Fruit fly (Drosophila melanogaster): ENCODE measurements around the gene CG44290.

CG44290 gene

DNA sequence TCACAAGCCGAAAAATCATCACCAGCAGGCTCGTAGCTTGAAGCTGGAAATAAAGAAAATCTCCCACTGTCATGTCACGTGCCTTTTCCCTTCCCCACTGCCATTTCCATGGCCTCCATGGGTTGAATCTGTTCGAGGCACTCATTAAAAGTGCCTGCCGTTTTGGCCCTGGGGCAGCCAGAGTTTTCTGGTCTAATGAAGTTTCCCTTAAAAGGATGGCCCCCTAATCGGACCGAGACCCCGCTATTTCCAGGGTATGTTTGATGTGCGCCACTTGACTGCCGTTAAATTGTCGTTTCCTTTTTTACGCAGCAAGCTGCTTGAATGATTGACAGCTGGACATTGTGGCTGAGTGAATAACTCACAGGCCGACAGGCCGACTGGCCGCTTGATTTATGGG lies 732 bp downstream of the CG44290 start, which contains the start of gene CG43447:
Gene CG43447 (plus strand): TSS at position 301 of the 400 bp plus-strand sequence.
- no peak for TF ChIP-seq Eip74EF (GFP tag; optimal IDR thresholded peaks at IDR 0.05)
- TF ChIP-seq Hey (tag; optimal IDR thresholded peaks at IDR 0.05), result peak; percentile 45
- no peak for TF ChIP-seq CG34376 (GFP tag; optimal IDR thresholded peaks at IDR 0.05)
- TF ChIP-seq CG6254 (GFP tag; optimal IDR thresholded peaks at IDR 0.05), result no peak

dm6 chr3R:27438370-27438769 lies 2.4 kb downstream of the CG44290 start:
- TF ChIP-seq caup (GFP tag; optimal IDR thresholded peaks at IDR 0.05; ENCODE audit: severe bottlenecking) (no peak), CG11504 (tag; optimal IDR thresholded peaks at IDR 0.05) (peak; percentile 99), Trl (optimal IDR thresholded peaks at IDR 0.05) (peak in 1 of 2 experiments; percentile 17), Trl (GFP tag; optimal IDR thresholded peaks at IDR 0.05) (no peak), Deaf1 (tag; optimal IDR thresholded peaks at IDR 0.05) (peak; percentile 41)

dm6 chr3R:27437308-27437707 lies 3.4 kb downstream of the CG44290 start, which contains the start of gene side:
TSS of gene side (minus strand) at chr3R:27437482.
- TF ChIP-seq scrt (GFP tag; optimal IDR thresholded peaks at IDR 0.05) (peak; percentile 12), sens (GFP tag) (peak; percentile 11), CG34422 (GFP tag; IDR thresholded peaks at IDR 0.05) (peak; percentile 28; the same call in 1 of the 3 replicates), Adf1 (GFP tag; IDR thresholded peaks at IDR 0.05) (peak; percentile 84), slp2 (GFP tag; optimal IDR thresholded peaks at IDR 0.05) (no peak), CG4360 (GFP tag; IDR thresholded peaks at IDR 0.05) (peak; percentile 73), CG42726 (GFP tag; IDR thresholded peaks at IDR 0.05; ENCODE audit: partially characterized antibody) (peak; percentile 53; the same call in 1 of the 2 replicates), CG12071 (GFP tag; optimal IDR thresholded peaks at IDR 0.05) (peak; percentile 19), Pdp1 (GFP tag; optimal IDR thresholded peaks at IDR 0.05) (no peak), Fer1 (GFP tag; optimal IDR thresholded peaks at IDR 0.05) (peak; percentile 12), sob (GFP tag; IDR thresholded peaks at IDR 0.05) (0 out of 2 replicates have a peak, but pooled peaks have one; percentile 18), D19A (tag; optimal IDR thresholded peaks at IDR 0.05) (no peak), amos (GFP tag; IDR thresholded peaks at IDR 0.05; ENCODE audit: partially characterized antibody) (peak; percentile 38; the same call in 1 of the 2 replicates), lab (GFP tag; optimal IDR thresholded peaks at IDR 0.05) (peak; percentile 1), HmgD (GFP tag; optimal IDR thresholded peaks at IDR 0.05) (peak; percentile 1), Jarid2 (GFP tag; optimal IDR thresholded peaks at IDR 0.05) (peak; percentile 90), ci (GFP tag; IDR thresholded peaks at IDR 0.05) (peak; percentile 42; the same call in 2 of the 3 replicates), zen2 (GFP tag; IDR thresholded peaks at IDR 0.05; ENCODE audit: partially characterized antibody) (0 out of 3 replicates have a peak, but pooled peaks have one; percentile 44), CG13624 (GFP tag; optimal IDR thresholded peaks at IDR 0.05) (no peak), dysf (GFP tag; IDR thresholded peaks at IDR 0.05) (no peak), CG6791 (GFP tag; IDR thresholded peaks at IDR 0.05; ENCODE audit: partially characterized antibody) (0 out of 3 replicates have a peak, but pooled peaks have one; percentile 44), CG34224 (GFP tag; IDR thresholded peaks at IDR 0.05; ENCODE audit: partially characterized antibody) (0 out of 3 replicates have a peak, but pooled peaks have one; percentile 27), CG12942 (GFP tag; optimal IDR thresholded peaks at IDR 0.05) (no peak), ara (GFP tag; IDR thresholded peaks at IDR 0.05) (no peak; the same call in 1 of the 2 replicates), dmrt99B (tag; optimal IDR thresholded peaks at IDR 0.05) (no peak), ac (GFP tag; optimal IDR thresholded peaks at IDR 0.05) (peak; percentile 41), CG11504 (tag; optimal IDR thresholded peaks at IDR 0.05) (peak; percentile 99), mld (GFP tag; IDR thresholded peaks at IDR 0.05; ENCODE audit: partially characterized antibody) (0 out of 3 replicates have a peak, but pooled peaks have one; percentile 12), Bgb (GFP tag; IDR thresholded peaks at IDR 0.05; ENCODE audit: partially characterized antibody) (peak; percentile 33; the same call in 1 of the 2 replicates), Deaf1 (tag; optimal IDR thresholded peaks at IDR 0.05) (peak; percentile 95), CG18599 (GFP tag; optimal IDR thresholded peaks at IDR 0.05) (peak; percentile 12), Hmx (GFP tag; optimal IDR thresholded peaks at IDR 0.05) (no peak), CG2712 (tag; optimal IDR thresholded peaks at IDR 0.05) (peak; percentile 6), wdn (GFP tag; IDR thresholded peaks at IDR 0.05) (0 out of 2 replicates have a peak, but pooled peaks have one; percentile 17), CG2199 (GFP tag; IDR thresholded peaks at IDR 0.05) (peak; percentile 62; the same call in 1 of the 3 replicates), sim (GFP tag; IDR thresholded peaks at IDR 0.05) (peak; percentile 39; the same call in 1 of the 2 replicates), HLHmδ (GFP tag; optimal IDR thresholded peaks at IDR 0.05) (peak; percentile 23), Dad (GFP tag; optimal IDR thresholded peaks at IDR 0.05) (no peak)
